Worm (Caenorhabditis elegans): ENCODE data around the gene cpt-1.

ce11 chrII:12830347-12830746 lies 34.1 kb upstream of the cpt-1 start, which contains the start of gene bcmo-1:
- no peak for TF ChIP-seq tbx-11 (GFP tag; IDR thresholded peaks at IDR 0.05)
- TF ChIP-seq ama-1 (optimal IDR thresholded peaks at IDR 0.05): no peak
- TF ChIP-seq flt-1 (GFP tag; IDR thresholded peaks at IDR 0.05): no peak
- no peak for TF ChIP-seq pes-1 (GFP tag; IDR thresholded peaks at IDR 0.05)
- TF ChIP-seq sea-1 (GFP tag; conservative IDR thresholded peaks at IDR 0.05): no peak
- no peak for TF ChIP-seq hnd-1 (tag; optimal IDR thresholded peaks at IDR 0.05)
- no peak for TF ChIP-seq F13C5.2 (tag; optimal IDR thresholded peaks at IDR 0.05)
- no peak for TF ChIP-seq hmbx-1 (tag; optimal IDR thresholded peaks at IDR 0.05)

Measured in whole organism, early embryonic.